Worm (Caenorhabditis elegans): ENCODE measurements around the gene srh-166.

The srh-166 gene

ce11 chrV:20525816-20526459 is at the start of gene srh-166, which contains the start of gene Y38H6C.24:
srh-166 (minus strand) TSS chrV:20525866.
Y38H6C.24 (plus strand) TSS chrV:20526435.
- no peak for TF ChIP-seq attf-6 (GFP tag; IDR thresholded peaks at IDR 0.05)
- no peak for TF ChIP-seq ceh-27 (GFP tag; optimal IDR thresholded peaks at IDR 0.05)
- TF ChIP-seq bed-1 (GFP tag; IDR thresholded peaks at IDR 0.05): no peak
- TF ChIP-seq nfya-1 (tag; optimal IDR thresholded peaks at IDR 0.05; ENCODE audit: borderline replicate concordance, insufficient read depth): no peak
- no peak for TF ChIP-seq pha-4 (tag; optimal IDR thresholded peaks at IDR 0.05)
- peak; percentile 36; the same call in 1 of the 2 replicates for TF ChIP-seq cebp-1 (GFP tag; IDR thresholded peaks at IDR 0.05)
- peak; percentile 70 for TF ChIP-seq cebp-1 (tag; optimal IDR thresholded peaks at IDR 0.05)

- no peak for TF ChIP-seq madf-8 (GFP tag; conservative IDR thresholded peaks at IDR 0.05)
- no peak for TF ChIP-seq Y79H2A.3 (GFP tag; conservative IDR thresholded peaks at IDR 0.05)
- no peak for TF ChIP-seq attf-5 (GFP tag; optimal IDR thresholded peaks at IDR 0.05)
- TF ChIP-seq tbp1 (GFP tag; optimal IDR thresholded peaks at IDR 0.05): no peak
- TF ChIP-seq dpff-1 (tag; optimal IDR thresholded peaks at IDR 0.05): no peak
- TF ChIP-seq ceh-79 (tag; optimal IDR thresholded peaks at IDR 0.05): no peak
- TF ChIP-seq F10E7.11 (tag; optimal IDR thresholded peaks at IDR 0.05): no peak
Measured at ce11 chrV:20574872-20575271, 49.2 kb upstream of the srh-166 start.

- no peak for TF ChIP-seq snpc-1.3 (tag; optimal IDR thresholded peaks at IDR 0.05; ENCODE audit: insufficient read depth)
- TF ChIP-seq Y67H2A.10 (GFP tag; conservative IDR thresholded peaks at IDR 0.05): no peak
- TF ChIP-seq ztf-18 (tag; optimal IDR thresholded peaks at IDR 0.05): no peak
- no peak for TF ChIP-seq nhr-80 (tag; optimal IDR thresholded peaks at IDR 0.05)
- no peak for TF ChIP-seq madf-8 (GFP tag; conservative IDR thresholded peaks at IDR 0.05)
- no peak for TF ChIP-seq lsl-1 (GFP tag; optimal IDR thresholded peaks at IDR 0.05)
- TF ChIP-seq attf-3 (GFP tag; conservative IDR thresholded peaks at IDR 0.05): no peak
- TF ChIP-seq aptf-2 (GFP tag; conservative IDR thresholded peaks at IDR 0.05): no peak
- no peak for TF ChIP-seq egl-18 (GFP tag; IDR thresholded peaks at IDR 0.05)
- no peak for TF ChIP-seq Y95B8A.8 (GFP tag; IDR thresholded peaks at IDR 0.05)
- no peak for TF ChIP-seq ztf-3 (GFP tag; optimal IDR thresholded peaks at IDR 0.05)
- TF ChIP-seq B0336.3 (GFP tag; IDR thresholded peaks at IDR 0.05): no peak
- no peak for TF ChIP-seq attf-6 (GFP tag; IDR thresholded peaks at IDR 0.05)
- TF ChIP-seq fkh-3 (tag; optimal IDR thresholded peaks at IDR 0.05): no peak
- no peak for TF ChIP-seq sea-2 (GFP tag; IDR thresholded peaks at IDR 0.05)
- TF ChIP-seq ZK185.1 (tag; optimal IDR thresholded peaks at IDR 0.05; ENCODE audit: poor library complexity, severe bottlenecking): no peak
- no peak for TF ChIP-seq nhr-27 (tag; optimal IDR thresholded peaks at IDR 0.05)
- TF ChIP-seq nfya-1 (tag; optimal IDR thresholded peaks at IDR 0.05; ENCODE audit: borderline replicate concordance, insufficient read depth): no peak
- no peak for TF ChIP-seq snpc-1.1 (tag; optimal IDR thresholded peaks at IDR 0.05; ENCODE audit: insufficient read depth)
Measured at ce11 chrV:20574314-20574713, 48.6 kb upstream of the srh-166 start, which contains the start of gene clec-263. clec-263 (plus strand) TSS chrV:20574614.

ce11 chrV:20573392-20573791 is 47.7 kb upstream of the srh-166 start, which contains the start of gene F26F2.5:
F26F2.5 (plus strand) TSS chrV:20573692.
- TF ChIP-seq repo-1 (tag; optimal IDR thresholded peaks at IDR 0.05) (no peak), F55B11.4 (tag; optimal IDR thresholded peaks at IDR 0.05; ENCODE audit: borderline replicate concordance, insufficient read depth) (no peak), nhr-27 (tag; optimal IDR thresholded peaks at IDR 0.05) (no peak), unc-62 (GFP tag; optimal IDR thresholded peaks at IDR 0.05) (no peak), nhr-90 (tag; optimal IDR thresholded peaks at IDR 0.05) (no peak), ceh-79 (tag; optimal IDR thresholded peaks at IDR 0.05) (no peak), B0336.3 (GFP tag; IDR thresholded peaks at IDR 0.05) (no peak), ceh-58 (GFP tag; IDR thresholded peaks at IDR 0.05) (no peak), tbp1 (GFP tag; optimal IDR thresholded peaks at IDR 0.05) (no peak), rcor-1 (GFP tag; IDR thresholded peaks at IDR 0.05) (no peak), somi-1 (GFP tag; optimal IDR thresholded peaks at IDR 0.05) (no peak), lsy-27 (tag; optimal IDR thresholded peaks at IDR 0.05; ENCODE audit: borderline replicate concordance, insufficient read depth) (no peak), egl-44 (GFP tag; IDR thresholded peaks at IDR 0.05) (no peak), nfya-2 (GFP tag; IDR thresholded peaks at IDR 0.05) (no peak), hsf-1 (GFP tag; IDR thresholded peaks at IDR 0.05) (no peak), cebp-2 (GFP tag; IDR thresholded peaks at IDR 0.05) (no peak), snpc-3.4 (tag; optimal IDR thresholded peaks at IDR 0.05) (no peak)
